Worm (Caenorhabditis elegans) whole organism, L4/young adult: ENCODE results near the gene chil-7.

Experiments
- dao-5 ChIP-seq: sonication (generic microtip); optimal IDR thresholded peaks from 2 replicates; lab custom pipeline; 2016; ENCODE audit warnings: missing genotype, missing genetic modification characterization, moderate library complexity, missing compliant biosample characterization
- him-1 ChIP-seq: sonication (generic microtip); optimal IDR thresholded peaks from 2 replicates; lab custom pipeline; 2016; ENCODE audit warnings: missing genotype, missing genetic modification reagents, missing genetic modification characterization, missing compliant biosample characterization

ce11 chrII:9829108-9829507 is 41.9 kb downstream of the chil-7 start, which contains the start of gene ZK938.1:
- no peak for TF ChIP-seq dao-5 (tag; lab: Kevin White, UChicago)
- TF ChIP-seq him-1 (tag; lab: Kevin White, UChicago) = no peak
